Worm (Caenorhabditis elegans): ENCODE data around the gene C52E4.12.

- no peak for TF ChIP-seq tbx-11 (GFP tag; IDR thresholded peaks at IDR 0.05)
- TF ChIP-seq ceh-36 (tag; optimal IDR thresholded peaks at IDR 0.05), result no peak
- TF ChIP-seq ama-1 (optimal IDR thresholded peaks at IDR 0.05), result no peak
- no peak for TF ChIP-seq hmbx-1 (tag; optimal IDR thresholded peaks at IDR 0.05)
- no peak for TF ChIP-seq F13C5.2 (tag; optimal IDR thresholded peaks at IDR 0.05)
- no peak for TF ChIP-seq B0310.2 (tag; optimal IDR thresholded peaks at IDR 0.05)
- TF ChIP-seq flt-1 (GFP tag; IDR thresholded peaks at IDR 0.05), result no peak
- no peak for TF ChIP-seq hnd-1 (tag; optimal IDR thresholded peaks at IDR 0.05)
- no peak for TF ChIP-seq aly-1 (tag; optimal IDR thresholded peaks at IDR 0.05)
- TF ChIP-seq scrt-1 (GFP tag; IDR thresholded peaks at IDR 0.05), result no peak
- TF ChIP-seq tbx-37 (GFP tag; conservative IDR thresholded peaks at IDR 0.05), result no peak
These were observed 46.3 kb upstream of the C52E4.12 start for ce11 chrV:11949509-11950117.

Measured in whole organism, early embryonic.